Worm (Caenorhabditis elegans): ENCODE measurements around the gene sri-39.
A peak's percentile ranks its signal among the peaks of the same experiment; 100 is the strongest.

Gene sri-39

ce11 chrII:2564899-2565298, 22.4 kb upstream of the sri-39 start, which contains the start of gene usp-39 (continued):
- no peak for TF ChIP-seq F22D6.2 (tag; optimal IDR thresholded peaks at IDR 0.05)
- no peak for TF ChIP-seq ceh-27 (GFP tag; optimal IDR thresholded peaks at IDR 0.05)
- peak; percentile 39 for TF ChIP-seq gei-17 (GFP tag; optimal IDR thresholded peaks at IDR 0.05)
- peak; percentile 46; the same call in 1 of the 2 replicates for TF ChIP-seq lir-1 (GFP tag; conservative IDR thresholded peaks at IDR 0.05)
- no peak for TF ChIP-seq ztf-22 (GFP tag; optimal IDR thresholded peaks at IDR 0.05)
- no peak for TF ChIP-seq ceh-91 (GFP tag; IDR thresholded peaks at IDR 0.05)
- TF ChIP-seq chd-7 (tag; optimal IDR thresholded peaks at IDR 0.05) = no peak
- no peak for TF ChIP-seq lin-40 (tag; optimal IDR thresholded peaks at IDR 0.05)
- TF ChIP-seq xnd-1 (tag; optimal IDR thresholded peaks at IDR 0.05) = no peak
- peak; percentile 66 for TF ChIP-seq snpc-1.3 (tag; optimal IDR thresholded peaks at IDR 0.05; ENCODE audit: insufficient read depth)
- TF ChIP-seq C06A6.2 (GFP tag; conservative IDR thresholded peaks at IDR 0.05) = no peak
- TF ChIP-seq F23B12.7 (tag; optimal IDR thresholded peaks at IDR 0.05; ENCODE audit: insufficient read depth) = peak; percentile 88
- no peak for TF ChIP-seq ccch-3 (GFP tag; optimal IDR thresholded peaks at IDR 0.05)
- peak; percentile 74 for TF ChIP-seq madf-6 (GFP tag; IDR thresholded peaks at IDR 0.05)
- peak; percentile 25; the same call in 1 of the 2 replicates for TF ChIP-seq ceh-100 (GFP tag; IDR thresholded peaks at IDR 0.05)
- TF ChIP-seq unc-62 (GFP tag; optimal IDR thresholded peaks at IDR 0.05) = no peak
- peak; percentile 84 for TF ChIP-seq lin-54 (GFP tag; optimal IDR thresholded peaks at IDR 0.05)
- peak; percentile 25 for TF ChIP-seq him-1 (tag; optimal IDR thresholded peaks at IDR 0.05)
- no peak for TF ChIP-seq attf-6 (GFP tag; IDR thresholded peaks at IDR 0.05)
- no peak for TF ChIP-seq ZK185.1 (tag; optimal IDR thresholded peaks at IDR 0.05; ENCODE audit: poor library complexity, severe bottlenecking)
- peak; percentile 60 for TF ChIP-seq snpc-4 (GFP tag; optimal IDR thresholded peaks at IDR 0.05)
- TF ChIP-seq snpc-4 (tag; optimal IDR thresholded peaks at IDR 0.05) = peak in 1 of 4 experiments; percentile 54
- TF ChIP-seq tbp1 (GFP tag; optimal IDR thresholded peaks at IDR 0.05) = no peak
- no peak for TF ChIP-seq sptf-2 (GFP tag; optimal IDR thresholded peaks at IDR 0.05)
- peak; percentile 53 for TF ChIP-seq F33H1.4 (GFP tag; IDR thresholded peaks at IDR 0.05)
- TF ChIP-seq cebp-2 (GFP tag; IDR thresholded peaks at IDR 0.05) = no peak
- TF ChIP-seq F57A8.1 (GFP tag; optimal IDR thresholded peaks at IDR 0.05) = no peak
- no peak for TF ChIP-seq hsf-1 (GFP tag; IDR thresholded peaks at IDR 0.05)
- TF ChIP-seq hrde-1 (tag; optimal IDR thresholded peaks at IDR 0.05; ENCODE audit: borderline replicate concordance) = no peak
- peak; percentile 45 for TF ChIP-seq snpc-1.1 (tag; optimal IDR thresholded peaks at IDR 0.05; ENCODE audit: insufficient read depth)
- no peak for TF ChIP-seq ceh-79 (tag; optimal IDR thresholded peaks at IDR 0.05)
- no peak for TF ChIP-seq hlh-26 (GFP tag; conservative IDR thresholded peaks at IDR 0.05)
- peak; percentile 59 for TF ChIP-seq snpc-3.4 (tag; optimal IDR thresholded peaks at IDR 0.05)
- peak in 1 of 3 experiments; percentile 89 for TF ChIP-seq lin-35 (GFP tag; optimal IDR thresholded peaks at IDR 0.05)
- TF ChIP-seq Y53F4B.3 (GFP tag; IDR thresholded peaks at IDR 0.05) = no peak
- no peak for TF ChIP-seq nfya-2 (GFP tag; IDR thresholded peaks at IDR 0.05)
- TF ChIP-seq K11D2.4 (GFP tag; IDR thresholded peaks at IDR 0.05) = peak; percentile 54; the same call in 1 of the 2 replicates
- TF ChIP-seq cebp-1 (GFP tag; IDR thresholded peaks at IDR 0.05) = no peak
- peak; percentile 66 for TF ChIP-seq cebp-1 (tag; optimal IDR thresholded peaks at IDR 0.05)
- TF ChIP-seq akir-1 (GFP tag; optimal IDR thresholded peaks at IDR 0.05) = no peak
- TF ChIP-seq lsl-1 (GFP tag; optimal IDR thresholded peaks at IDR 0.05) = peak; percentile 62
- TF ChIP-seq hlh-12 (tag; optimal IDR thresholded peaks at IDR 0.05) = no peak
- TF ChIP-seq mes-4 (tag; optimal IDR thresholded peaks at IDR 0.05) = no peak
- 0 out of 2 replicates have a peak, but pooled peaks have one; percentile 29 for TF ChIP-seq ztf-28 (GFP tag; IDR thresholded peaks at IDR 0.05)
- TF ChIP-seq rec-8 (tag; optimal IDR thresholded peaks at IDR 0.05) = no peak
- TF ChIP-seq B0019.2 (GFP tag; conservative IDR thresholded peaks at IDR 0.05) = no peak
- no peak for TF ChIP-seq somi-1 (GFP tag; optimal IDR thresholded peaks at IDR 0.05)

All from whole organism, young adult.